Worm (Caenorhabditis elegans) whole organism, mixed stage, embryonic: ENCODE data around the gene C02E7.8.

Experiments used
- ceh-43 ChIP-seq: fragments of 200-800 bp; sonication (Bioruptor generic); optimal IDR thresholded peaks from 2 replicates; lab custom pipeline; 2018; ENCODE audit warnings: mild to moderate bottlenecking, missing genetic modification characterization, moderate library complexity, missing compliant biosample characterization
- elt-3 ChIP-seq: fragments of 150-350 bp; optimal IDR thresholded peaks from 2 replicates; lab custom pipeline; 2014; ENCODE audit warnings: missing biosample characterization, missing genetic modification characterization
- mab-5 ChIP-seq: fragments of 150-350 bp; optimal IDR thresholded peaks from 2 replicates; lab custom pipeline; 2014; ENCODE audit warnings: missing biosample characterization, missing genetic modification characterization
- mep-1 ChIP-seq: fragments of 150-350 bp; optimal IDR thresholded peaks from 2 replicates; lab custom pipeline; 2017; ENCODE audit warnings: missing biosample characterization, missing genetic modification reagents, missing genetic modification characterization, inconsistent platforms
- mls-2 ChIP-seq: sonication (generic microtip); optimal IDR thresholded peaks from 2 replicates; lab custom pipeline; 2016; ENCODE audit warnings: mild to moderate bottlenecking, missing genetic modification characterization, moderate library complexity, missing compliant biosample characterization
- snpc-4 ChIP-seq: fragments of 150-350 bp; optimal IDR thresholded peaks from 2 replicates; lab custom pipeline; 2014; ENCODE audit warnings: missing biosample characterization, missing genetic modification characterization
- unc-62 ChIP-seq: fragments of 150-350 bp; optimal IDR thresholded peaks from 2 replicates; lab custom pipeline; 2014; ENCODE audit warnings: missing biosample characterization, missing genetic modification reagents, missing genetic modification characterization

ce11 chrV:4956529-4956928, 35.9 kb upstream of the C02E7.8 start, which contains the start of gene str-208:
- TF ChIP-seq snpc-4 (tag; lab: Kevin White, UChicago) (no peak), mls-2 (no peak), unc-62 (GFP tag; lab: Kevin White, UChicago) (no peak), ceh-43 (GFP tag; lab: Kevin White, UChicago) (no peak), mep-1 (tag; lab: Kevin White, UChicago) (no peak), elt-3 (no peak), mab-5 (tag; lab: Kevin White, UChicago) (no peak)
